Worm (Caenorhabditis elegans) whole organism, early embryonic: ENCODE data around the gene lgg-2.
A peak's percentile ranks its signal among the peaks of the same experiment; 100 is the strongest.

Experiments
- B0310.2 ChIP-seq: sonication (generic microtip); optimal IDR thresholded peaks from 2 replicates; lab custom pipeline; 2016; ENCODE audit warnings: mild to moderate bottlenecking, missing genetic modification characterization, missing compliant biosample characterization
- F13C5.2 ChIP-seq: sonication (generic microtip); optimal IDR thresholded peaks from 2 replicates; lab custom pipeline; 2017; ENCODE audit warnings: mild to moderate bottlenecking, missing genetic modification characterization, inconsistent platforms, missing compliant biosample characterization
- aly-1 ChIP-seq: sonication (generic microtip); optimal IDR thresholded peaks from 2 replicates; lab custom pipeline; 2016; ENCODE audit warnings: missing genetic modification characterization, missing compliant biosample characterization
- ama-1 ChIP-seq: fragments of 150-350 bp; optimal IDR thresholded peaks from 2 replicates; lab custom pipeline; 2014
- ceh-13 ChIP-seq: fragments of 200-800 bp; sonication (Bioruptor generic); optimal IDR thresholded peaks from 2 replicates; lab custom pipeline; 2018; ENCODE audit warnings: mild to moderate bottlenecking, missing genetic modification characterization, missing compliant biosample characterization
- ceh-36 ChIP-seq: sonication (generic microtip); optimal IDR thresholded peaks from 2 replicates; lab custom pipeline; 2016; ENCODE audit warnings: missing genetic modification characterization, inconsistent platforms, missing compliant biosample characterization
- ets-7 ChIP-seq: sonication (generic microtip); optimal IDR thresholded peaks from 2 replicates; lab custom pipeline; 2016; ENCODE audit warnings: missing genotype, missing genetic modification characterization, missing compliant biosample characterization
- flt-1 ChIP-seq: fragments of 200-800 bp; sonication (Bioruptor generic); IDR thresholded peaks from 2 replicates; pipeline ENCODE4 v1.3.6; 2022; ENCODE audit warnings: missing genetic modification characterization, missing compliant biosample characterization
- hmbx-1 ChIP-seq: sonication (generic microtip); optimal IDR thresholded peaks from 2 replicates; lab custom pipeline; 2016; ENCODE audit warnings: mild to moderate bottlenecking, missing genetic modification characterization, missing compliant biosample characterization
- hmg-4 ChIP-seq: fragments of 200-800 bp; sonication (Bioruptor generic); optimal IDR thresholded peaks from 2 replicates; lab custom pipeline; 2018; ENCODE audit warnings: mild to moderate bottlenecking, missing genetic modification characterization, missing compliant biosample characterization
- hnd-1 ChIP-seq: sonication (generic microtip); optimal IDR thresholded peaks from 2 replicates; lab custom pipeline; 2016; ENCODE audit warnings: missing genetic modification characterization, missing compliant biosample characterization
- pes-1 ChIP-seq: fragments of 200-800 bp; sonication (Bioruptor generic); IDR thresholded peaks from 2 replicates; pipeline ENCODE4 v1.3.6; 2022; ENCODE audit warnings: missing genetic modification reagents, missing genetic modification characterization, missing compliant biosample characterization
- scrt-1 ChIP-seq: fragments of 200-800 bp; sonication (Bioruptor generic); IDR thresholded peaks from 2 replicates; pipeline ENCODE4 v1.3.6; 2022; ENCODE audit warnings: missing genetic modification characterization, missing compliant biosample characterization
- sea-1 ChIP-seq: fragments of 200-800 bp; sonication (Bioruptor generic); conservative IDR thresholded peaks from 2 replicates; pipeline ENCODE4 v1.3.6; 2022; ENCODE audit warnings: missing genetic modification characterization, missing compliant biosample characterization
- tbx-11 ChIP-seq: fragments of 200-800 bp; sonication (Bioruptor generic); IDR thresholded peaks from 2 replicates; pipeline ENCODE4 v1.3.6; 2022; ENCODE audit warnings: missing genetic modification characterization, missing compliant biosample characterization
- tbx-37 ChIP-seq: fragments of 200-800 bp; sonication (Bioruptor generic); conservative IDR thresholded peaks from 2 replicates; pipeline ENCODE4 v1.3.6; 2022; ENCODE audit warnings: missing genetic modification reagents, missing genetic modification characterization, missing compliant biosample characterization
- tra-4 ChIP-seq: sonication (generic microtip); optimal IDR thresholded peaks from 2 replicates; lab custom pipeline; 2017; ENCODE audit warnings: missing genetic modification characterization, missing compliant biosample characterization

lgg-2 gene

ce11 chrIV:10933777-10934546 lies 1.7 kb downstream of the lgg-2 start:
- TF ChIP-seq tbx-11 (no peak), hnd-1 (tag; lab: Kevin White, UChicago) (no peak), scrt-1 (GFP tag; lab: Robert Waterston, UW) (no peak)

ce11 chrIV:10933062-10933552 lies 2.6 kb downstream of the lgg-2 start, which contains the start of the genes dnc-1 and lsm-7:
TSS of gene dnc-1 (minus strand) at chrIV:10933203.
TSS of gene lsm-7 (plus strand) at chrIV:10933502.
- TF ChIP-seq hmbx-1 (no peak), tbx-11 (0 out of 2 replicates have a peak, but pooled peaks have one; percentile 11), F13C5.2 (tag; lab: Kevin White, UChicago) (peak; percentile 40), flt-1 (no peak; the same call in 1 of the 2 replicates)

ce11 chrIV:10919770-10920169 lies 15.9 kb downstream of the lgg-2 start, which contains the start of gene rbr-2:
TSS of gene rbr-2 (plus strand) at chrIV:10920070.
- TF ChIP-seq aly-1 (tag; lab: Kevin White, UChicago) (no peak), ama-1 (lab: Kevin White, UChicago) (no peak), ceh-13 (GFP tag; lab: Kevin White, UChicago) (no peak), tra-4 (no peak), hmg-4 (no peak), tbx-11 (no peak), flt-1 (no peak), tbx-37 (no peak), ceh-36 (tag; lab: Kevin White, UChicago) (no peak)

ce11 chrIV:10918877-10919560 lies 16.7 kb downstream of the lgg-2 start:
- TF ChIP-seq hmg-4 (peak; percentile 13), F13C5.2 (tag; lab: Kevin White, UChicago) (peak; percentile 51), hmbx-1 (no peak), flt-1 (no peak), scrt-1 (GFP tag; lab: Robert Waterston, UW) (no peak)

ce11 chrIV:10916134-10916533 lies 19.6 kb downstream of the lgg-2 start:
- TF ChIP-seq aly-1 (tag; lab: Kevin White, UChicago) (no peak), B0310.2 (no peak), F13C5.2 (tag; lab: Kevin White, UChicago) (no peak), pes-1 (GFP tag; lab: Robert Waterston, UW) (no peak), tra-4 (no peak)

- no peak for TF ChIP-seq B0310.2
- TF ChIP-seq sea-1 (GFP tag; lab: Robert Waterston, UW) = no peak
- no peak for TF ChIP-seq F13C5.2 (tag; lab: Kevin White, UChicago)
- no peak for TF ChIP-seq hmbx-1
- TF ChIP-seq hnd-1 (tag; lab: Kevin White, UChicago) = no peak
- TF ChIP-seq ceh-13 (GFP tag; lab: Kevin White, UChicago) = no peak
- no peak for TF ChIP-seq scrt-1 (GFP tag; lab: Robert Waterston, UW)
- TF ChIP-seq ceh-36 (tag; lab: Kevin White, UChicago) = no peak
- TF ChIP-seq pes-1 (GFP tag; lab: Robert Waterston, UW) = no peak
- TF ChIP-seq tbx-37 = no peak
- TF ChIP-seq tra-4 = no peak
- TF ChIP-seq hmg-4 = no peak
- no peak for TF ChIP-seq flt-1
- TF ChIP-seq ama-1 (lab: Kevin White, UChicago) = no peak
- no peak for TF ChIP-seq aly-1 (tag; lab: Kevin White, UChicago)
- TF ChIP-seq tbx-11 = no peak
- TF ChIP-seq ets-7 = no peak
Measured at ce11 chrIV:10915388-10915787, 20.3 kb downstream of the lgg-2 start, which contains the start of gene ZK593.3. TSS of gene ZK593.3 (plus strand) at chrIV:10915688.

- no peak for TF ChIP-seq hmg-4
- no peak for TF ChIP-seq ets-7
- no peak for TF ChIP-seq F13C5.2 (tag; lab: Kevin White, UChicago)
- no peak for TF ChIP-seq hnd-1 (tag; lab: Kevin White, UChicago)
- no peak for TF ChIP-seq pes-1 (GFP tag; lab: Robert Waterston, UW)
Measured at ce11 chrIV:10913081-10913480, 22.6 kb downstream of the lgg-2 start, which contains the start of gene ZK593.2. TSS of gene ZK593.2 (plus strand) at chrIV:10913381.

ce11 chrIV:10909708-10910107 lies 26.0 kb downstream of the lgg-2 start, which contains the start of gene pyk-2:
TSS of gene pyk-2 (plus strand) at chrIV:10909913.
- TF ChIP-seq ama-1 (lab: Kevin White, UChicago) = no peak
- no peak for TF ChIP-seq aly-1 (tag; lab: Kevin White, UChicago)
- TF ChIP-seq B0310.2 = no peak
- no peak for TF ChIP-seq hnd-1 (tag; lab: Kevin White, UChicago)
- TF ChIP-seq pes-1 (GFP tag; lab: Robert Waterston, UW) = no peak
- TF ChIP-seq scrt-1 (GFP tag; lab: Robert Waterston, UW) = no peak
